Worm (Caenorhabditis elegans): ENCODE measurements around the gene T26C11.8.

DNA sequence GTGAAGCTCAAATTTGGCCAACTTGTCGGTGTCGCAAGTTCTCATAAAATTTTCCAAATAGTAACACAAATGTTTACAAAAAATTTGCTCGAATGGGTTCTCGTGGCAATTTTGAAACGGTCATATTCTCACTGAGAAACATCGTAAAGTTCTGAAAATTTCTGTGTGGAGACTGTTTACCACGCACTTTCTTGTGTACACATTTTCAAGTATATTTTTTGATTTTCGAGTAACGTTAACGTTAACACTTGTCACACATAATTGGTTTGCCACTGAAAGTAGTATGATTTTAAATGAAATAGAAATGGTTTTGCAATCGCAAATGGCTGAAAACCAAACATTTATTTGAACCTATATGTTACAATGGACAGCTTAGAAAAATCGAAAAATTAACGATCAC, 30.3 kb downstream of the T26C11.8 start:
- TF ChIP-seq him-1 (tag; optimal IDR thresholded peaks at IDR 0.05) = no peak
- TF ChIP-seq W03F9.2 (tag; optimal IDR thresholded peaks at IDR 0.05) = no peak
- TF ChIP-seq dao-5 (tag; optimal IDR thresholded peaks at IDR 0.05) = no peak
